Fruit fly (Drosophila melanogaster): ENCODE results near the gene CG1674.

DNA sequence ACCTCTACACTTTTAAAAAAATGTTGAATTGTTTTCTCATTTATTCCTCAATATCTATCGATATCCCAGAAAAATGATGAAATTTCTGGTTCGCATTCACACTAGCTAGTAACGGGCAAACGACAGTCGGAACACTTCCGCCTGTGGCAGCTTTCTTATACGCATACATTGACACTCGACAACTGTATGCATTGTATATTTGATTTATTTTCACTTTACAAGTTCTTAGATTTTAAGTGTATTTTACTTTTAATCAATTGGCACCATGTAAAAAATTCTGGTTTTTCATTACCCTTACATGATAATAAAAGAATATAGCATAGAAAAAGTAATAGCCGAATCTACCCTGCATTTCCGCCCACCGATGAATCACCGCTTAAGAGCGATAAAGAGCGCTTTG, 49.8 kb upstream of the CG1674 start:
- TF ChIP-seq Six4 (GFP tag; optimal IDR thresholded peaks at IDR 0.05) (no peak), CG17568 (GFP tag; optimal IDR thresholded peaks at IDR 0.05) (no peak), wek (GFP tag; optimal IDR thresholded peaks at IDR 0.05) (no peak), Hey (tag; optimal IDR thresholded peaks at IDR 0.05) (no peak), pan (optimal IDR thresholded peaks at IDR 0.05) (no peak), pan (GFP tag; optimal IDR thresholded peaks at IDR 0.05 in 1 of 2, IDR thresholded peaks at IDR 0.05 in 1 of 2) (no peak)

All from whole organism, embryonic.